Fruit fly (Drosophila melanogaster) whole organism, wandering third instar larva: ENCODE results near the gene CG33510.

Experiments
- Abd-B ChIP-seq: fragments of >200 bp; optimal IDR thresholded peaks from 2 replicates; lab custom pipeline; 2017; ENCODE audit warnings: missing biosample characterization, missing genetic modification characterization
- CG32264 ChIP-seq: fragments of 200-800 bp; sonication (Bioruptor generic); optimal IDR thresholded peaks from 2 replicates; lab custom pipeline; 2016; ENCODE audit warnings: missing biosample characterization, missing genetic modification characterization
- CG9705 ChIP-seq: fragments of 200-800 bp; sonication (Bioruptor generic); optimal IDR thresholded peaks from 2 replicates; lab custom pipeline; 2018; ENCODE audit warnings: missing biosample characterization, mild to moderate bottlenecking, missing genetic modification characterization
- CrebA ChIP-seq: fragments of 200-800 bp; sonication (Bioruptor generic); optimal IDR thresholded peaks from 2 replicates; lab custom pipeline; 2016; ENCODE audit warnings: missing biosample characterization, mild to moderate bottlenecking, missing genetic modification characterization, borderline replicate concordance
- Dfd ChIP-seq: fragments of >200 bp; optimal IDR thresholded peaks from 2 replicates; lab custom pipeline; 2017; ENCODE audit warnings: missing biosample characterization, missing genetic modification characterization
- GATAd ChIP-seq: sonication (Bioruptor generic); optimal IDR thresholded peaks from 2 replicates; lab custom pipeline; 2016; ENCODE audit warnings: missing biosample characterization, missing genetic modification characterization
- Hr78 ChIP-seq: fragments of >200 bp; optimal IDR thresholded peaks from 2 replicates; lab custom pipeline; 2017; ENCODE audit warnings: missing biosample characterization, missing genetic modification characterization
- Hr83 ChIP-seq: fragments of 200-300 bp; sonication (Bioruptor generic); optimal IDR thresholded peaks from 2 replicates; lab custom pipeline; 2016; ENCODE audit warnings: missing biosample characterization, mild to moderate bottlenecking, missing genetic modification characterization, moderate library complexity; ENCODE audit not compliant: poor library complexity, severe bottlenecking
- Jra ChIP-seq: sonication (Bioruptor generic); optimal IDR thresholded peaks from 2 replicates; lab custom pipeline; 2016; ENCODE audit warnings: missing biosample characterization, missing genetic modification characterization
- OdsH ChIP-seq: fragments of 200-800 bp; sonication (Bioruptor generic); optimal IDR thresholded peaks from 2 replicates; lab custom pipeline; 2016; ENCODE audit warnings: missing biosample characterization, mild to moderate bottlenecking, missing genetic modification characterization
- Rel ChIP-seq, 2 experiments: fragments of 200-800 bp; sonication (Bioruptor generic) in 1 of 2; optimal IDR thresholded peaks; 2 replicates in 1 of 2; 3 replicates in 1 of 2; lab custom pipeline; 2016 to 2019; ENCODE audit warnings: mild to moderate bottlenecking in 2 of 2, missing biosample characterization in 2 of 2, missing genetic modification characterization in 2 of 2, moderate library complexity in 1 of 2
- Vsx2 ChIP-seq: fragments of 200-300, 225-300 bp; sonication (Bioruptor generic); optimal IDR thresholded peaks from 2 replicates; lab custom pipeline; 2018; ENCODE audit warnings: missing biosample characterization, missing genetic modification characterization; ENCODE audit not compliant: partially characterized antibody
- brk ChIP-seq: fragments of 200-800 bp; sonication (Bioruptor generic); optimal IDR thresholded peaks from 2 replicates; lab custom pipeline; 2016; ENCODE audit warnings: missing biosample characterization, mild to moderate bottlenecking, missing genetic modification characterization
- dsf ChIP-seq: sonication (Bioruptor generic); optimal IDR thresholded peaks from 2 replicates; lab custom pipeline; 2016; ENCODE audit warnings: missing biosample characterization, missing genetic modification characterization, borderline replicate concordance
- ey ChIP-seq: fragments of 200-800 bp; sonication (Bioruptor generic); optimal IDR thresholded peaks from 2 replicates; lab custom pipeline; 2016; ENCODE audit warnings: missing biosample characterization, missing genetic modification characterization
- foxo ChIP-seq, 2 experiments: fragments of 200-800 bp; sonication (Bioruptor generic); optimal IDR thresholded peaks; 2 replicates in 1 of 2; 3 replicates in 1 of 2; lab custom pipeline; 2016 to 2017; ENCODE audit warnings: missing biosample characterization in 2 of 2, missing genetic modification characterization in 2 of 2
- fru ChIP-seq: fragments of 200-800 bp; sonication (Bioruptor generic); optimal IDR thresholded peaks from 3 replicates; lab custom pipeline; 2016; ENCODE audit warnings: missing biosample characterization, mild to moderate bottlenecking, missing genetic modification characterization
- h ChIP-seq: fragments of 200-800 bp; sonication (Bioruptor generic); optimal IDR thresholded peaks from 3 replicates; lab custom pipeline; 2016; ENCODE audit warnings: missing biosample characterization, mild to moderate bottlenecking, missing genetic modification characterization
- jim ChIP-seq: fragments of 175-275, 200-325 bp; sonication (Bioruptor generic); optimal IDR thresholded peaks from 2 replicates; lab custom pipeline; 2016; ENCODE audit warnings: missing biosample characterization, mild to moderate bottlenecking, missing genetic modification characterization
- pan ChIP-seq: fragments of >200 bp; optimal IDR thresholded peaks from 2 replicates; lab custom pipeline; 2017
- psq ChIP-seq: fragments of 200-800 bp; sonication (Bioruptor generic); optimal IDR thresholded peaks from 3 replicates; lab custom pipeline; 2017; ENCODE audit warnings: missing biosample characterization, mild to moderate bottlenecking, missing genetic modification characterization, moderate library complexity
- rgr ChIP-seq: fragments of 200-800 bp; sonication (Bioruptor generic); optimal IDR thresholded peaks from 3 replicates; lab custom pipeline; 2016; ENCODE audit warnings: missing biosample characterization, mild to moderate bottlenecking, missing genetic modification characterization
- sage ChIP-seq: fragments of 200-800 bp; sonication (Bioruptor generic); optimal IDR thresholded peaks from 2 replicates; lab custom pipeline; 2016; ENCODE audit warnings: missing biosample characterization, mild to moderate bottlenecking, missing genetic modification characterization
- sv ChIP-seq: fragments of 200-800 bp; sonication (Bioruptor generic); optimal IDR thresholded peaks from 3 replicates; lab custom pipeline; 2016; ENCODE audit warnings: missing biosample characterization, missing genetic modification characterization
- tai ChIP-seq: sonication (Bioruptor generic); optimal IDR thresholded peaks from 2 replicates; lab custom pipeline; 2016; ENCODE audit warnings: missing biosample characterization, missing genetic modification characterization
- usp ChIP-seq: fragments of >200 bp; optimal IDR thresholded peaks from 2 replicates; lab custom pipeline; 2017; ENCODE audit warnings: missing biosample characterization, missing genetic modification characterization
- woc ChIP-seq: sonication (Bioruptor generic); optimal IDR thresholded peaks from 2 replicates; lab custom pipeline; 2016; ENCODE audit warnings: missing biosample characterization, mild to moderate bottlenecking, missing genetic modification characterization

Gene CG33510

dm6 chr2L:21039569-21040159, 44.5 kb downstream of the CG33510 start:
- TF ChIP-seq CG9705 (GFP tag; lab: Kevin White, UChicago) (no peak), woc (GFP tag; lab: Kevin White, UChicago) (no peak), CG32264 (GFP tag; lab: Kevin White, UChicago) (no peak), Hr83 (no peak)

dm6 chr2L:21038723-21039122, 45.4 kb downstream of the CG33510 start:
- TF ChIP-seq OdsH (GFP tag; lab: Kevin White, UChicago) (no peak), fru (GFP tag; lab: Kevin White, UChicago) (peak; percentile 5), ey (peak; percentile 6), foxo (GFP tag; optimal IDR thresholded peaks at IDR 0.05; lab: Kevin White, UChicago) (peak in 1 of 2 experiments; percentile 30), usp (no peak), sv (GFP tag; lab: Kevin White, UChicago) (peak; percentile 33), h (GFP tag; lab: Kevin White, UChicago) (peak; percentile 14), Vsx2 (GFP tag; lab: Kevin White, UChicago) (no peak), rgr (GFP tag; lab: Kevin White, UChicago) (peak; percentile 29)

dm6 chr2L:21037723-21038122, 46.4 kb downstream of the CG33510 start:
- TF ChIP-seq h (GFP tag; lab: Kevin White, UChicago) = no peak
- TF ChIP-seq Dfd (GFP tag; lab: Kevin White, UChicago) = no peak
- TF ChIP-seq tai = no peak
- no peak for TF ChIP-seq OdsH (GFP tag; lab: Kevin White, UChicago)
- no peak for TF ChIP-seq Abd-B (GFP tag; lab: Kevin White, UChicago)
- TF ChIP-seq psq (GFP tag; lab: Kevin White, UChicago) = no peak
- TF ChIP-seq brk (GFP tag; lab: Kevin White, UChicago) = no peak
- no peak for TF ChIP-seq CG32264 (GFP tag; lab: Kevin White, UChicago)
- no peak for TF ChIP-seq sage (GFP tag; lab: Kevin White, UChicago)
- no peak for TF ChIP-seq Rel (GFP tag; optimal IDR thresholded peaks at IDR 0.05; lab: Kevin White, UChicago)
- TF ChIP-seq Rel (tag; optimal IDR thresholded peaks at IDR 0.05; lab: Kevin White, UChicago) = no peak
- TF ChIP-seq Jra (GFP tag; lab: Kevin White, UChicago) = no peak
- TF ChIP-seq GATAd (GFP tag; lab: Kevin White, UChicago) = no peak
- TF ChIP-seq sv (GFP tag; lab: Kevin White, UChicago) = no peak
- TF ChIP-seq, all 38 proteins: peak for 0

- no peak for TF ChIP-seq jim (GFP tag; lab: Kevin White, UChicago)
Observed at dm6 chr2L:21035704-21036369, 48.3 kb downstream of the CG33510 start.

- TF ChIP-seq woc (GFP tag; lab: Kevin White, UChicago) (no peak), CrebA (no peak), Rel (GFP tag; optimal IDR thresholded peaks at IDR 0.05; lab: Kevin White, UChicago) (no peak), Rel (tag; optimal IDR thresholded peaks at IDR 0.05; lab: Kevin White, UChicago) (no peak), dsf (GFP tag; lab: Kevin White, UChicago) (no peak), rgr (GFP tag; lab: Kevin White, UChicago) (no peak)
- TF ChIP-seq, all 38 proteins: peak for 0
Observed at dm6 chr2L:21034388-21034787, 49.7 kb downstream of the CG33510 start.

dm6 chr2L:21033315-21033714, 50.8 kb downstream of the CG33510 start:
- TF ChIP-seq ey (no peak), Hr78 (GFP tag; lab: Kevin White, UChicago) (no peak), pan (no peak), foxo (GFP tag; optimal IDR thresholded peaks at IDR 0.05; lab: Kevin White, UChicago) (no peak), jim (GFP tag; lab: Kevin White, UChicago) (no peak), fru (GFP tag; lab: Kevin White, UChicago) (no peak), Abd-B (GFP tag; lab: Kevin White, UChicago) (no peak)
- TF ChIP-seq, all 38 proteins: peak for 0
